Fruit fly (Drosophila melanogaster) whole organism, embryonic: ENCODE results near the gene CG6048.

Experiments used
- CG10147 ChIP-seq: fragments of 200-800 bp; sonication (Bioruptor generic); optimal IDR thresholded peaks from 2 replicates; lab custom pipeline; 2019; ENCODE audit warnings: missing biosample characterization, mild to moderate bottlenecking, missing genetic modification characterization, moderate library complexity
- CG10654 ChIP-seq: fragments of 200-800 bp; sonication (Bioruptor generic); optimal IDR thresholded peaks from 2 replicates; lab custom pipeline; 2016; ENCODE audit warnings: missing biosample characterization, missing genetic modification characterization
- CG10959 ChIP-seq: fragments of 200-800 bp; sonication (Bioruptor generic); IDR thresholded peaks from 2 replicates; pipeline ENCODE4 v1.3.6; 2022; ENCODE audit warnings: missing biosample characterization, missing genetic modification characterization
- CG11247 ChIP-seq: fragments of 200-800 bp; sonication (Bioruptor generic); IDR thresholded peaks from 2 replicates; pipeline ENCODE4 v1.3.6; 2022; ENCODE audit warnings: missing biosample characterization, missing genetic modification characterization
- CG11398 ChIP-seq: fragments of 200-800 bp; sonication (Bioruptor generic); optimal IDR thresholded peaks from 2 replicates; lab custom pipeline; 2016; ENCODE audit warnings: missing biosample characterization, missing genetic modification characterization
- CG11560 ChIP-seq: fragments of 200-800 bp; sonication (Bioruptor generic); IDR thresholded peaks from 3 replicates; pipeline ENCODE4 v1.3.6; 2022; ENCODE audit warnings: missing biosample characterization, missing genetic modification characterization
- CG12236 ChIP-seq: fragments of 200-800 bp; sonication (Bioruptor generic); optimal IDR thresholded peaks from 2 replicates; lab custom pipeline; 2016; ENCODE audit warnings: missing biosample characterization, missing genetic modification characterization
- CG14965 ChIP-seq: fragments of 200-800 bp; sonication (Bioruptor generic); optimal IDR thresholded peaks from 2 replicates; lab custom pipeline; 2016; ENCODE audit warnings: missing biosample characterization, missing genetic modification characterization, borderline replicate concordance
- CG15011 ChIP-seq: fragments of 200-800 bp; sonication (Bioruptor generic); optimal IDR thresholded peaks from 3 replicates; lab custom pipeline; 2018; ENCODE audit warnings: missing biosample characterization, mild to moderate bottlenecking, missing genetic modification characterization
- CG17359 ChIP-seq: fragments of 200-800 bp; sonication (Bioruptor generic); optimal IDR thresholded peaks from 3 replicates; lab custom pipeline; 2018; ENCODE audit warnings: missing biosample characterization, mild to moderate bottlenecking, missing genetic modification characterization, moderate library complexity
- CG33213 ChIP-seq: fragments of 200-800 bp; sonication (Bioruptor generic); optimal IDR thresholded peaks from 3 replicates; lab custom pipeline; 2016; ENCODE audit warnings: missing biosample characterization, missing genetic modification characterization
- CG34422 ChIP-seq: fragments of 200-800 bp; sonication (Bioruptor generic); IDR thresholded peaks from 3 replicates; pipeline ENCODE4 v1.3.6; 2022; ENCODE audit warnings: missing biosample characterization, missing genetic modification characterization
- CG4328 ChIP-seq: fragments of 200-800 bp; sonication (Bioruptor generic); optimal IDR thresholded peaks from 3 replicates; lab custom pipeline; 2017; ENCODE audit warnings: missing biosample characterization, missing genetic modification reagents, missing genetic modification characterization
- CG4820 ChIP-seq: fragments of 200-800 bp; sonication (Bioruptor generic); optimal IDR thresholded peaks from 3 replicates; lab custom pipeline; 2016; ENCODE audit warnings: missing biosample characterization, missing genetic modification characterization
- CG5180 ChIP-seq: fragments of 200-800 bp; sonication (Bioruptor generic); optimal IDR thresholded peaks from 3 replicates; lab custom pipeline; 2017; ENCODE audit warnings: missing biosample characterization, missing genetic modification characterization, mild to moderate bottlenecking, moderate library complexity, missing genetic modification reagents
- CG6689 ChIP-seq: fragments of 200-800 bp; sonication (Bioruptor generic); IDR thresholded peaks from 2 replicates; pipeline ENCODE4 v1.3.6; 2022; ENCODE audit warnings: missing biosample characterization, missing genetic modification characterization
- CG6791 ChIP-seq: fragments of 200-800 bp; sonication (Bioruptor generic); IDR thresholded peaks from 3 replicates; pipeline ENCODE4 v1.3.6; 2022; ENCODE audit warnings: missing biosample characterization, missing genetic modification characterization; ENCODE audit not compliant: partially characterized antibody
- CG7786 ChIP-seq: fragments of 200-800 bp; sonication (Bioruptor generic); optimal IDR thresholded peaks from 2 replicates; lab custom pipeline; 2016; ENCODE audit warnings: missing biosample characterization, missing genetic modification characterization
- Doc2 ChIP-seq: fragments of 200-800 bp; sonication (Bioruptor generic); IDR thresholded peaks from 2 replicates; pipeline ENCODE4 v1.3.6; 2022; ENCODE audit warnings: missing biosample characterization, missing genetic modification characterization
- Ets97D ChIP-seq: fragments of 200-800 bp; sonication (Bioruptor generic); optimal IDR thresholded peaks from 3 replicates; lab custom pipeline; 2016; ENCODE audit warnings: missing biosample characterization, missing genetic modification characterization
- Gsc ChIP-seq: fragments of 200-800 bp; sonication (Bioruptor generic); IDR thresholded peaks from 2 replicates; pipeline ENCODE4 v1.3.6; 2022; ENCODE audit warnings: missing biosample characterization, missing genetic modification characterization
- H2.0 ChIP-seq: fragments of 200-800 bp; sonication (Bioruptor generic); IDR thresholded peaks from 2 replicates; pipeline ENCODE4 v1.3.6; 2022; ENCODE audit warnings: missing biosample characterization, missing genetic modification characterization
- Hey ChIP-seq: fragments of 200-800 bp; sonication (Bioruptor generic); optimal IDR thresholded peaks from 3 replicates; lab custom pipeline; 2018; ENCODE audit warnings: missing biosample characterization, mild to moderate bottlenecking, missing genetic modification characterization
- Hr39 ChIP-seq: fragments of >200 bp; optimal IDR thresholded peaks from 2 replicates; lab custom pipeline; 2017
- Hr78 ChIP-seq, 2 experiments: fragments of 200-800 bp in 1 of 2; fragments of >200 bp in 1 of 2; sonication (Bioruptor generic) in 1 of 2; optimal IDR thresholded peaks; 2 replicates each; lab custom pipeline; 2017 to 2019; ENCODE audit warnings: missing biosample characterization in 2 of 2, missing genetic modification characterization in 2 of 2, mild to moderate bottlenecking in 1 of 2, moderate library complexity in 1 of 2
- Myb ChIP-seq: fragments of 200-800 bp; sonication (Bioruptor generic); optimal IDR thresholded peaks from 2 replicates; lab custom pipeline; 2016; ENCODE audit warnings: missing biosample characterization, missing genetic modification characterization
- NK7.1 ChIP-seq: fragments of 200-800 bp; sonication (Bioruptor generic); optimal IDR thresholded peaks from 3 replicates; lab custom pipeline; 2016; ENCODE audit warnings: missing biosample characterization, missing genetic modification characterization
- Optix ChIP-seq: fragments of 200-800 bp; sonication (Bioruptor generic); IDR thresholded peaks from 3 replicates; pipeline ENCODE4 v1.3.6; 2022; ENCODE audit warnings: missing biosample characterization, missing genetic modification characterization
- Rx ChIP-seq: fragments of 200-800 bp; sonication (Bioruptor generic); IDR thresholded peaks from 2 replicates; pipeline ENCODE4 v1.3.6; 2022; ENCODE audit warnings: missing biosample characterization, missing genetic modification characterization
- Scr ChIP-seq: fragments of 200-800 bp; sonication (Bioruptor generic); IDR thresholded peaks from 2 replicates; pipeline ENCODE4 v1.3.6; 2022; ENCODE audit warnings: missing biosample characterization, missing genetic modification characterization; ENCODE audit not compliant: partially characterized antibody
- TFAM ChIP-seq: fragments of 200-800 bp; sonication (Bioruptor generic); optimal IDR thresholded peaks from 2 replicates; lab custom pipeline; 2017; ENCODE audit warnings: missing biosample characterization, missing genetic modification characterization, inconsistent platforms
- al ChIP-seq: fragments of 200-800 bp; sonication (Bioruptor generic); IDR thresholded peaks from 2 replicates; pipeline ENCODE4 v1.3.6; 2022; ENCODE audit warnings: missing biosample characterization, missing genetic modification characterization
- ato ChIP-seq: fragments of 200-800 bp; sonication (Bioruptor generic); IDR thresholded peaks from 2 replicates; pipeline ENCODE4 v1.3.6; 2022; ENCODE audit warnings: missing biosample characterization, missing genetic modification characterization; ENCODE audit not compliant: partially characterized antibody
- cad ChIP-seq: fragments of >200 bp; optimal IDR thresholded peaks from 2 replicates; lab custom pipeline; 2017; ENCODE audit warnings: missing biosample characterization, missing genetic modification characterization
- caup ChIP-seq: fragments of 200-800 bp; sonication (Bioruptor generic); optimal IDR thresholded peaks from 3 replicates; lab custom pipeline; 2017; ENCODE audit warnings: missing biosample characterization, mild to moderate bottlenecking, missing genetic modification characterization, moderate library complexity; ENCODE audit not compliant: severe bottlenecking
- chn ChIP-seq: fragments of 200-800 bp; sonication (Bioruptor generic); optimal IDR thresholded peaks from 2 replicates; lab custom pipeline; 2016; ENCODE audit warnings: missing biosample characterization, missing genetic modification characterization
- crc ChIP-seq: fragments of 200-800 bp; sonication (Bioruptor generic); optimal IDR thresholded peaks from 2 replicates; lab custom pipeline; 2016; ENCODE audit warnings: missing biosample characterization, missing genetic modification characterization
- ham ChIP-seq: fragments of 200-800 bp; sonication (Bioruptor generic); IDR thresholded peaks from 2 replicates; pipeline ENCODE4 v1.3.6; 2022; ENCODE audit warnings: missing biosample characterization, missing genetic modification characterization
- jigr1 ChIP-seq: fragments of 200-800 bp; sonication (Bioruptor generic); IDR thresholded peaks from 3 replicates; pipeline ENCODE4 v1.3.6; 2022; ENCODE audit warnings: missing biosample characterization, missing genetic modification characterization
- ken ChIP-seq: fragments of 200-800 bp; sonication (Bioruptor generic); IDR thresholded peaks from 3 replicates; pipeline ENCODE4 v1.3.6; 2022; ENCODE audit warnings: missing biosample characterization, missing genetic modification characterization
- klu ChIP-seq: fragments of 200-800 bp; sonication (Bioruptor generic); IDR thresholded peaks from 2 replicates; pipeline ENCODE4 v1.3.6; 2022; ENCODE audit warnings: missing biosample characterization, missing genetic modification characterization
- kni ChIP-seq: fragments of 200-800 bp; sonication (Bioruptor generic); optimal IDR thresholded peaks from 3 replicates; lab custom pipeline; 2017; ENCODE audit warnings: mild to moderate bottlenecking, missing biosample characterization, missing genetic modification reagents, missing genetic modification characterization
- knrl ChIP-seq: fragments of 200-800 bp; sonication (Bioruptor generic); IDR thresholded peaks from 3 replicates; pipeline ENCODE4 v1.3.6; 2022; ENCODE audit warnings: missing biosample characterization, missing genetic modification characterization; ENCODE audit not compliant: partially characterized antibody
- lmd ChIP-seq: fragments of 200-800 bp; sonication (Bioruptor generic); IDR thresholded peaks from 2 replicates; pipeline ENCODE4 v1.3.6; 2022; ENCODE audit warnings: missing biosample characterization, missing genetic modification characterization
- nerfin-2 ChIP-seq: fragments of 200-800 bp; sonication (Bioruptor generic); IDR thresholded peaks from 2 replicates; pipeline ENCODE4 v1.3.6; 2022; ENCODE audit warnings: missing biosample characterization, missing genetic modification characterization; ENCODE audit not compliant: partially characterized antibody
- nmo ChIP-seq: fragments of 200-800 bp; sonication (Bioruptor generic); optimal IDR thresholded peaks from 2 replicates; lab custom pipeline; 2018; ENCODE audit warnings: missing biosample characterization, mild to moderate bottlenecking, missing genetic modification characterization, moderate library complexity
- row ChIP-seq: fragments of 200-800 bp; sonication (Bioruptor generic); IDR thresholded peaks from 3 replicates; pipeline ENCODE4 v1.3.6; 2022; ENCODE audit warnings: missing biosample characterization, missing genetic modification characterization
- sd ChIP-seq: fragments of 200-800 bp; sonication (Bioruptor generic); optimal IDR thresholded peaks from 3 replicates; lab custom pipeline; 2018; ENCODE audit warnings: missing biosample characterization, mild to moderate bottlenecking, missing genetic modification characterization, moderate library complexity
- sens-2 ChIP-seq: fragments of 200-800 bp; sonication (Bioruptor generic); IDR thresholded peaks from 2 replicates; pipeline ENCODE4 v1.3.6; 2022; ENCODE audit warnings: missing biosample characterization, missing genetic modification characterization
- ssp ChIP-seq: fragments of 200-800 bp; sonication (Bioruptor generic); IDR thresholded peaks from 2 replicates; pipeline ENCODE4 v1.3.6; 2022; ENCODE audit warnings: missing biosample characterization, missing genetic modification characterization
- sug ChIP-seq: fragments of 200-800 bp; optimal IDR thresholded peaks from 2 replicates; lab custom pipeline; 2019; ENCODE audit warnings: missing biosample characterization, mild to moderate bottlenecking, missing genetic modification characterization, moderate library complexity
- ttk ChIP-seq: fragments of 200-800 bp; sonication (Bioruptor generic); IDR thresholded peaks from 2 replicates; pipeline ENCODE4 v2.1.2; 2022; ENCODE audit warnings: missing biosample characterization, missing genetic modification characterization

The CG6048 gene

dm6 chrX:5995951-5996350, 43.6 kb downstream of the CG6048 start (continued):
- TF ChIP-seq CG10147 (GFP tag; lab: Kevin White, UChicago) (no peak), ken (GFP tag; lab: Robert Waterston, UW) (no peak), kni (GFP tag; lab: Kevin White, UChicago) (no peak), caup (GFP tag; lab: Kevin White, UChicago) (no peak), Optix (no peak), Scr (GFP tag; lab: Robert Waterston, UW) (no peak), Ets97D (GFP tag; lab: Kevin White, UChicago) (no peak), row (GFP tag; lab: Robert Waterston, UW) (peak; percentile 63), CG6791 (GFP tag; lab: Robert Waterston, UW) (no peak), Hey (tag; lab: Kevin White, UChicago) (no peak), jigr1 (GFP tag; lab: Robert Waterston, UW) (no peak), ttk (GFP tag; lab: Robert Waterston, UW) (no peak), sens-2 (no peak), klu (GFP tag; lab: Robert Waterston, UW) (no peak), CG17359 (peak; percentile 30), Rx (no peak), CG6689 (GFP tag; lab: Robert Waterston, UW) (0 out of 2 replicates have a peak, but pooled peaks have one; percentile 17), H2.0 (GFP tag; lab: Robert Waterston, UW) (peak; percentile 48; the same call in 1 of the 2 replicates), TFAM (no peak), CG10654 (GFP tag; lab: Kevin White, UChicago) (no peak), sug (tag; lab: Kevin White, UChicago) (no peak), CG5180 (GFP tag; lab: Kevin White, UChicago) (no peak), al (GFP tag; lab: Robert Waterston, UW) (no peak), ham (no peak), NK7.1 (GFP tag; lab: Kevin White, UChicago) (no peak), knrl (no peak), ssp (no peak), Gsc (GFP tag; lab: Robert Waterston, UW) (no peak), CG11560 (tag; lab: Robert Waterston, UW) (no peak), CG12236 (GFP tag; lab: Kevin White, UChicago) (no peak), chn (GFP tag; lab: Kevin White, UChicago) (no peak), sd (no peak), CG14965 (GFP tag; lab: Kevin White, UChicago) (no peak), CG4820 (GFP tag; lab: Kevin White, UChicago) (no peak), cad (GFP tag; lab: Kevin White, UChicago) (no peak), CG11247 (GFP tag; lab: Robert Waterston, UW) (no peak), CG11398 (GFP tag; lab: Kevin White, UChicago) (no peak), lmd (GFP tag; lab: Robert Waterston, UW) (no peak), Doc2 (GFP tag; lab: Robert Waterston, UW) (no peak), Myb (GFP tag; lab: Kevin White, UChicago) (no peak), CG34422 (GFP tag; lab: Robert Waterston, UW) (no peak), ato (GFP tag; lab: Robert Waterston, UW) (no peak), CG7786 (GFP tag; lab: Kevin White, UChicago) (no peak), CG33213 (GFP tag; lab: Kevin White, UChicago) (no peak), Hr39 (lab: Kevin White, UChicago) (no peak), nmo (GFP tag; lab: Kevin White, UChicago) (peak; percentile 38), nerfin-2 (GFP tag; lab: Robert Waterston, UW) (no peak), CG15011 (GFP tag; lab: Kevin White, UChicago) (no peak), CG10959 (GFP tag; lab: Robert Waterston, UW) (peak; percentile 57; the same call in 1 of the 2 replicates), CG4328 (GFP tag; lab: Kevin White, UChicago) (no peak), crc (GFP tag; lab: Kevin White, UChicago) (no peak), Hr78 (GFP tag; optimal IDR thresholded peaks at IDR 0.05; lab: Kevin White, UChicago) (no peak)
